Worm (Caenorhabditis elegans) whole organism, L3 larva: ENCODE data around the gene C27B7.5.

ENCODE experiments used
- R02D3.7 ChIP-seq: fragments of 150-350 bp; optimal IDR thresholded peaks from 2 replicates; lab custom pipeline; 2014; ENCODE audit warnings: missing biosample characterization, missing genetic modification characterization
- ZK546.5 ChIP-seq: sonication (generic microtip); optimal IDR thresholded peaks from 2 replicates; lab custom pipeline; 2017; ENCODE audit warnings: missing biosample characterization, missing genetic modification characterization
- aly-2 ChIP-seq: fragments of 150-350 bp; optimal IDR thresholded peaks from 2 replicates; lab custom pipeline; 2014; ENCODE audit warnings: missing biosample characterization, missing genetic modification characterization
- ceh-16 ChIP-seq: sonication (generic microtip); optimal IDR thresholded peaks from 2 replicates; lab custom pipeline; 2017; ENCODE audit warnings: missing biosample characterization, missing genetic modification characterization
- ceh-28 ChIP-seq: fragments of 150-350 bp; optimal IDR thresholded peaks from 2 replicates; lab custom pipeline; 2014; ENCODE audit warnings: missing biosample characterization, missing genetic modification reagents, missing genetic modification characterization
- ceh-82 ChIP-seq: fragments of 150-350 bp; optimal IDR thresholded peaks from 2 replicates; lab custom pipeline; 2014; ENCODE audit warnings: missing biosample characterization, missing genetic modification characterization
- ceh-9 ChIP-seq: sonication (generic microtip); optimal IDR thresholded peaks from 2 replicates; lab custom pipeline; 2018; ENCODE audit warnings: missing biosample characterization, missing genetic modification characterization
- daf-12 ChIP-seq: fragments of 150-350 bp; optimal IDR thresholded peaks from 2 replicates; lab custom pipeline; 2014; ENCODE audit warnings: missing biosample characterization, missing genetic modification reagents, missing genetic modification characterization
- egl-5 ChIP-seq: fragments of 150-350 bp; optimal IDR thresholded peaks from 2 replicates; lab custom pipeline; 2017; ENCODE audit warnings: missing biosample characterization, missing genetic modification reagents, missing genetic modification characterization, inconsistent platforms
- elt-2 ChIP-seq: sonication (generic microtip); optimal IDR thresholded peaks from 2 replicates; lab custom pipeline; 2016; ENCODE audit warnings: missing genetic modification reagents, mild to moderate bottlenecking, missing genetic modification characterization, missing compliant biosample characterization
- elt-3 ChIP-seq, 3 experiments: fragments of 150-350 bp in 1 of 3; sonication (generic microtip) in 2 of 3; optimal IDR thresholded peaks; 2 replicates in 2 of 3; 4 replicates in 1 of 3; lab custom pipeline; 2014 to 2017; ENCODE audit warnings: missing biosample characterization in 3 of 3, missing genetic modification characterization in 3 of 3
- fkh-10 ChIP-seq: sonication (generic microtip); optimal IDR thresholded peaks from 2 replicates; lab custom pipeline; 2017; ENCODE audit warnings: missing biosample characterization, missing genetic modification reagents, missing genetic modification characterization
- fos-1 ChIP-seq: fragments of 150-350 bp; optimal IDR thresholded peaks from 2 replicates; lab custom pipeline; 2014; ENCODE audit warnings: missing biosample characterization, missing genetic modification characterization
- hmg-11 ChIP-seq: sonication (generic microtip); optimal IDR thresholded peaks from 2 replicates; lab custom pipeline; 2016; ENCODE audit warnings: missing genetic modification characterization, missing compliant biosample characterization
- jun-1 ChIP-seq: fragments of 150-350 bp; optimal IDR thresholded peaks from 2 replicates; lab custom pipeline; 2014; ENCODE audit warnings: missing biosample characterization, missing genetic modification reagents, missing genetic modification characterization
- lin-15B ChIP-seq: fragments of 150-350 bp; optimal IDR thresholded peaks from 2 replicates; lab custom pipeline; 2014; ENCODE audit warnings: missing biosample characterization, missing genetic modification characterization
- lin-39 ChIP-seq: fragments of 150-350 bp; optimal IDR thresholded peaks from 2 replicates; lab custom pipeline; 2018; ENCODE audit warnings: missing biosample characterization, missing genetic modification reagents, missing genetic modification characterization
- lsy-12 ChIP-seq: sonication (generic microtip); optimal IDR thresholded peaks from 2 replicates; lab custom pipeline; 2016; ENCODE audit warnings: mild to moderate bottlenecking, missing genetic modification characterization, missing compliant biosample characterization
- mdl-1 ChIP-seq: fragments of 150-350 bp; optimal IDR thresholded peaks from 2 replicates; lab custom pipeline; 2014; ENCODE audit warnings: missing biosample characterization, missing genetic modification characterization
- nfya-1 ChIP-seq: sonication (generic microtip); optimal IDR thresholded peaks from 2 replicates; lab custom pipeline; 2017; ENCODE audit warnings: missing genetic modification characterization, mild to moderate bottlenecking, missing compliant biosample characterization, antibody characterized with exemption, moderate library complexity; ENCODE audit not compliant: insufficient read depth
- nhr-11 ChIP-seq: fragments of 150-350 bp; optimal IDR thresholded peaks from 2 replicates; lab custom pipeline; 2014; ENCODE audit warnings: missing biosample characterization, missing genetic modification characterization
- nhr-23 ChIP-seq: fragments of 150-350 bp; optimal IDR thresholded peaks from 2 replicates; lab custom pipeline; 2014; ENCODE audit warnings: missing biosample characterization, missing genetic modification reagents, missing genetic modification characterization
- nhr-25 ChIP-seq: sonication (generic microtip); optimal IDR thresholded peaks from 2 replicates; lab custom pipeline; 2017; ENCODE audit warnings: missing biosample characterization, missing genetic modification characterization
- nhr-43 ChIP-seq: sonication (generic microtip); optimal IDR thresholded peaks from 2 replicates; lab custom pipeline; 2016; ENCODE audit warnings: mild to moderate bottlenecking, missing genetic modification characterization, missing compliant biosample characterization; ENCODE audit not compliant: poor library complexity, severe bottlenecking
- nhr-67 ChIP-seq: fragments of 150-350 bp; optimal IDR thresholded peaks from 2 replicates; lab custom pipeline; 2014; ENCODE audit warnings: missing biosample characterization, missing genetic modification characterization
- nhr-76 ChIP-seq: fragments of 150-350 bp; sonication (generic microtip); optimal IDR thresholded peaks from 5 replicates; lab custom pipeline; 2014; ENCODE audit warnings: missing biosample characterization, missing genetic modification characterization
- nhr-77 ChIP-seq: fragments of 150-350 bp; optimal IDR thresholded peaks from 2 replicates; lab custom pipeline; 2014; ENCODE audit warnings: missing biosample characterization, missing genetic modification characterization
- pha-4 ChIP-seq: fragments of 150-350 bp; optimal IDR thresholded peaks from 2 replicates; lab custom pipeline; 2014; ENCODE audit warnings: missing biosample characterization, missing genetic modification reagents, missing genetic modification characterization
- pqm-1 ChIP-seq: fragments of 150-350 bp; optimal IDR thresholded peaks from 2 replicates; lab custom pipeline; 2017; ENCODE audit warnings: missing biosample characterization, missing genetic modification characterization, inconsistent platforms
- sea-2 ChIP-seq: fragments of 150-350 bp; sonication (generic microtip); optimal IDR thresholded peaks from 4 replicates; lab custom pipeline; 2014; ENCODE audit warnings: missing biosample characterization, missing genetic modification reagents, missing genetic modification characterization
- skn-1 ChIP-seq: fragments of 150-350 bp; optimal IDR thresholded peaks from 2 replicates; lab custom pipeline; 2014; ENCODE audit warnings: missing biosample characterization, missing genetic modification characterization
- snpc-4 ChIP-seq: fragments of 150-350 bp; optimal IDR thresholded peaks from 2 replicates; lab custom pipeline; 2014; ENCODE audit warnings: missing biosample characterization, missing genetic modification characterization
- tbx-2 ChIP-seq: sonication (generic microtip); optimal IDR thresholded peaks from 2 replicates; lab custom pipeline; 2016; ENCODE audit warnings: mild to moderate bottlenecking, missing genetic modification characterization, missing compliant biosample characterization
- unc-39 ChIP-seq: sonication (generic microtip); optimal IDR thresholded peaks from 4 replicates; lab custom pipeline; 2017; ENCODE audit warnings: missing biosample characterization, missing genetic modification characterization
- unc-62 ChIP-seq: fragments of 150-350 bp; sonication (generic microtip); optimal IDR thresholded peaks from 4 replicates; lab custom pipeline; 2014; ENCODE audit warnings: missing biosample characterization, missing genetic modification reagents, missing genetic modification characterization
- zag-1 ChIP-seq: fragments of 150-350 bp; optimal IDR thresholded peaks from 2 replicates; lab custom pipeline; 2014; ENCODE audit warnings: missing biosample characterization, missing genetic modification characterization
- ztf-4 ChIP-seq: fragments of 150-350 bp; optimal IDR thresholded peaks from 2 replicates; lab custom pipeline; 2014; ENCODE audit warnings: missing biosample characterization, missing genetic modification characterization

The C27B7.5 gene

ce11 chrIV:8916010-8916409 is 14.6 kb downstream of the C27B7.5 start, which contains the start of gene C27B7.9:
Gene C27B7.9 (minus strand): TSS chrIV:8916110.
- no peak for TF ChIP-seq elt-2 (tag; lab: Kevin White, UChicago)
- no peak for TF ChIP-seq unc-39
- TF ChIP-seq hmg-11 = no peak
- TF ChIP-seq ceh-82 (tag; lab: Kevin White, UChicago) = no peak
- no peak for TF ChIP-seq fkh-10 (GFP tag; lab: Kevin White, UChicago)
- no peak for TF ChIP-seq nhr-77 (tag; lab: Kevin White, UChicago)
- TF ChIP-seq aly-2 (tag; lab: Kevin White, UChicago) = no peak
- TF ChIP-seq unc-62 (GFP tag; lab: Kevin White, UChicago) = no peak
- no peak for TF ChIP-seq nfya-1 (tag; lab: Kevin White, UChicago)
- no peak for TF ChIP-seq jun-1 (tag; lab: Kevin White, UChicago)
- no peak for TF ChIP-seq fos-1 (tag; lab: Kevin White, UChicago)
- TF ChIP-seq mdl-1 (tag; lab: Kevin White, UChicago) = no peak
- no peak for TF ChIP-seq ceh-16 (tag; lab: Kevin White, UChicago)
- TF ChIP-seq R02D3.7 (tag; lab: Kevin White, UChicago) = no peak
- TF ChIP-seq ZK546.5 (tag; lab: Kevin White, UChicago) = no peak
- TF ChIP-seq daf-12 (tag; lab: Kevin White, UChicago) = no peak
- no peak for TF ChIP-seq snpc-4
- no peak for TF ChIP-seq tbx-2 (tag; lab: Kevin White, UChicago)
- TF ChIP-seq pqm-1 (tag; lab: Kevin White, UChicago) = no peak
- no peak for TF ChIP-seq nhr-43 (tag; lab: Kevin White, UChicago)

- TF ChIP-seq R02D3.7 (tag; lab: Kevin White, UChicago) (no peak), lsy-12 (tag; lab: Kevin White, UChicago) (no peak), tbx-2 (tag; lab: Kevin White, UChicago) (no peak), pqm-1 (tag; lab: Kevin White, UChicago) (no peak)
These were observed 17.3 kb downstream of the C27B7.5 start, which contains the start of gene rap-1 for ce11 chrIV:8918790-8919189. Gene rap-1 (minus strand): TSS chrIV:8918890.

ce11 chrIV:8920284-8920806 is 18.9 kb downstream of the C27B7.5 start:
- TF ChIP-seq elt-3 (tag; optimal IDR thresholded peaks at IDR 0.05; lab: Kevin White, UChicago) = peak in 1 of 3 experiments; percentile 56
- no peak for TF ChIP-seq nhr-67 (tag; lab: Kevin White, UChicago)
- peak; percentile 6 for TF ChIP-seq lin-39 (tag; lab: Kevin White, UChicago)
- peak; percentile 41 for TF ChIP-seq hmg-11
- TF ChIP-seq ztf-4 (tag; lab: Kevin White, UChicago) = no peak
- TF ChIP-seq nhr-23 (tag; lab: Kevin White, UChicago) = peak; percentile 40
- TF ChIP-seq nhr-43 (tag; lab: Kevin White, UChicago) = peak; percentile 1
- TF ChIP-seq nfya-1 (tag; lab: Kevin White, UChicago) = peak; percentile 23
- TF ChIP-seq sea-2 (GFP tag; lab: Kevin White, UChicago) = no peak
- TF ChIP-seq, all 47 proteins: peak for 6

ce11 chrIV:8921166-8921565 is 19.7 kb downstream of the C27B7.5 start:
- TF ChIP-seq egl-5 (tag; lab: Kevin White, UChicago) (peak; percentile 72), sea-2 (GFP tag; lab: Kevin White, UChicago) (no peak), nhr-76 (tag; lab: Kevin White, UChicago) (no peak), skn-1 (tag; lab: Kevin White, UChicago) (no peak)

ce11 chrIV:8921956-8922355 is 20.5 kb downstream of the C27B7.5 start, which contains the start of gene D1046.16:
Gene D1046.16 (plus strand): TSS chrIV:8922150.
- TF ChIP-seq hmg-11 = peak; percentile 37
- peak; percentile 53 for TF ChIP-seq nhr-23 (tag; lab: Kevin White, UChicago)
- TF ChIP-seq nfya-1 (tag; lab: Kevin White, UChicago) = peak; percentile 20
- TF ChIP-seq nhr-11 = no peak
- peak; percentile 19 for TF ChIP-seq nhr-43 (tag; lab: Kevin White, UChicago)
- TF ChIP-seq nhr-25 = peak; percentile 90
- peak; percentile 42 for TF ChIP-seq pha-4 (tag; lab: Kevin White, UChicago)
- peak; percentile 49 for TF ChIP-seq lin-15B (tag; lab: Kevin White, UChicago)
- no peak for TF ChIP-seq zag-1 (tag; lab: Kevin White, UChicago)
- TF ChIP-seq snpc-4 = peak; percentile 20
- peak; percentile 35 for TF ChIP-seq elt-2 (tag; lab: Kevin White, UChicago)
- peak; percentile 68 for TF ChIP-seq ceh-28 (tag; lab: Kevin White, UChicago)
- TF ChIP-seq ceh-9 (tag; lab: Kevin White, UChicago) = no peak
